Worm (Caenorhabditis elegans): ENCODE measurements around the gene ttr-12.

ce11 chrV:20595653-20596052 lies 12.9 kb downstream of the ttr-12 start, which contains the start of gene F26F2.11:
- TF ChIP-seq mdl-1 (tag; optimal IDR thresholded peaks at IDR 0.05) (no peak), skn-1 (tag; optimal IDR thresholded peaks at IDR 0.05) (no peak), egl-27 (tag; optimal IDR thresholded peaks at IDR 0.05) (no peak), mep-1 (tag; optimal IDR thresholded peaks at IDR 0.05) (no peak), ceh-82 (tag; optimal IDR thresholded peaks at IDR 0.05) (no peak), fos-1 (tag; optimal IDR thresholded peaks at IDR 0.05) (no peak), unc-62 (GFP tag; optimal IDR thresholded peaks at IDR 0.05) (no peak), nhr-85 (tag) (no peak), lin-35 (GFP tag; optimal IDR thresholded peaks at IDR 0.05) (no peak), jun-1 (tag; optimal IDR thresholded peaks at IDR 0.05) (no peak), rnt-1 (tag; optimal IDR thresholded peaks at IDR 0.05) (no peak), lin-39 (tag; optimal IDR thresholded peaks at IDR 0.05) (no peak), xbp-1 (tag; optimal IDR thresholded peaks at IDR 0.05) (no peak), nhr-20 (tag; optimal IDR thresholded peaks at IDR 0.05) (no peak)
